Fruit fly (Drosophila melanogaster) whole organism, embryonic: ENCODE measurements around the gene Egfrap.

Experiments used
- Adf1 ChIP-seq: fragments of 200-800 bp; sonication (Bioruptor generic); IDR thresholded peaks from 2 replicates; pipeline ENCODE4 v1.3.6; 2022; ENCODE audit warnings: missing biosample characterization, missing genetic modification characterization
- Atf6 ChIP-seq: fragments of 200-800 bp; sonication (Bioruptor generic); IDR thresholded peaks from 2 replicates; pipeline ENCODE4 v1.3.6; 2022; ENCODE audit warnings: missing biosample characterization, missing genetic modification characterization
- Bgb ChIP-seq: fragments of 200-800 bp; sonication (Bioruptor generic); IDR thresholded peaks from 2 replicates; pipeline ENCODE4 v1.3.6; 2022; ENCODE audit warnings: missing biosample characterization, missing genetic modification characterization; ENCODE audit not compliant: partially characterized antibody
- CG13287 ChIP-seq: fragments of 200-800 bp; sonication (Bioruptor generic); IDR thresholded peaks from 2 replicates; pipeline ENCODE4 v1.3.6; 2022; ENCODE audit warnings: missing biosample characterization, missing genetic modification characterization; ENCODE audit not compliant: partially characterized antibody
- CG14441 ChIP-seq: fragments of 200-800 bp; sonication (Bioruptor generic); IDR thresholded peaks from 2 replicates; pipeline ENCODE4 v1.3.6; 2022; ENCODE audit warnings: missing biosample characterization, missing genetic modification characterization
- CG15269 ChIP-seq: fragments of 200-800 bp; sonication (Bioruptor generic); optimal IDR thresholded peaks from 2 replicates; lab custom pipeline; 2018; ENCODE audit warnings: missing biosample characterization, mild to moderate bottlenecking, missing genetic modification characterization, moderate library complexity
- CG17328 ChIP-seq: fragments of 200-800 bp; sonication (Bioruptor generic); IDR thresholded peaks from 2 replicates; pipeline ENCODE4 v1.3.6; 2022; ENCODE audit warnings: missing biosample characterization, missing genetic modification characterization
- CG18619 ChIP-seq: fragments of 200-800 bp; sonication (Bioruptor generic); optimal IDR thresholded peaks from 3 replicates; lab custom pipeline; 2017; ENCODE audit warnings: missing biosample characterization, mild to moderate bottlenecking, missing genetic modification characterization
- CG30020 ChIP-seq: fragments of 200-800 bp; optimal IDR thresholded peaks from 2 replicates; lab custom pipeline; 2019; ENCODE audit warnings: missing biosample characterization, mild to moderate bottlenecking, missing genetic modification characterization, moderate library complexity
- CG3163 ChIP-seq: fragments of 200-800 bp; sonication (Bioruptor generic); optimal IDR thresholded peaks from 3 replicates; lab custom pipeline; 2016; ENCODE audit warnings: missing biosample characterization, missing genetic modification characterization
- CG3281 ChIP-seq: fragments of 200-800 bp; sonication (Bioruptor generic); optimal IDR thresholded peaks from 3 replicates; lab custom pipeline; 2017; ENCODE audit warnings: missing biosample characterization, mild to moderate bottlenecking, missing genetic modification characterization
- CG34224 ChIP-seq: fragments of 200-800 bp; sonication (Bioruptor generic); IDR thresholded peaks from 3 replicates; pipeline ENCODE4 v1.3.6; 2022; ENCODE audit warnings: missing biosample characterization, missing genetic modification characterization; ENCODE audit not compliant: partially characterized antibody
- CG34422 ChIP-seq: fragments of 200-800 bp; sonication (Bioruptor generic); IDR thresholded peaks from 3 replicates; pipeline ENCODE4 v1.3.6; 2022; ENCODE audit warnings: missing biosample characterization, missing genetic modification characterization
- CG42726 ChIP-seq: fragments of 200-800 bp; sonication (Bioruptor generic); IDR thresholded peaks from 2 replicates; pipeline ENCODE4 v1.3.6; 2022; ENCODE audit warnings: missing biosample characterization, missing genetic modification characterization; ENCODE audit not compliant: partially characterized antibody
- CG5245 ChIP-seq: fragments of 200-800 bp; sonication (Bioruptor generic); optimal IDR thresholded peaks from 3 replicates; lab custom pipeline; 2016; ENCODE audit warnings: missing biosample characterization, missing genetic modification characterization
- CG6689 ChIP-seq: fragments of 200-800 bp; sonication (Bioruptor generic); IDR thresholded peaks from 2 replicates; pipeline ENCODE4 v1.3.6; 2022; ENCODE audit warnings: missing biosample characterization, missing genetic modification characterization
- CG7372 ChIP-seq: fragments of 200-800 bp; sonication (Bioruptor generic); IDR thresholded peaks from 2 replicates; pipeline ENCODE4 v1.3.6; 2022; ENCODE audit warnings: missing biosample characterization, missing genetic modification characterization
- Dbx ChIP-seq: fragments of 200-800 bp; sonication (Bioruptor generic); IDR thresholded peaks from 3 replicates; pipeline ENCODE4 v1.3.6; 2022; ENCODE audit warnings: missing biosample characterization, missing genetic modification characterization
- Deaf1 ChIP-seq: fragments of 200-800 bp; optimal IDR thresholded peaks from 3 replicates; lab custom pipeline; 2019; ENCODE audit warnings: missing biosample characterization, mild to moderate bottlenecking, missing genetic modification characterization, moderate library complexity
- Dref ChIP-seq: fragments of 200-800 bp; sonication (Bioruptor generic); IDR thresholded peaks from 2 replicates; pipeline ENCODE4 v1.3.6; 2022; ENCODE audit warnings: missing biosample characterization, missing genetic modification characterization
- Drgx ChIP-seq: fragments of 200-800 bp; sonication (Bioruptor generic); IDR thresholded peaks from 2 replicates; pipeline ENCODE4 v1.3.6; 2022; ENCODE audit warnings: missing biosample characterization, missing genetic modification characterization
- Gug ChIP-seq: fragments of 200-800 bp; sonication (Bioruptor generic); IDR thresholded peaks from 4 replicates; pipeline ENCODE4 v1.3.6; 2022; ENCODE audit warnings: missing biosample characterization, missing genetic modification characterization
- Jarid2 ChIP-seq: fragments of 200-800 bp; sonication (Bioruptor generic); optimal IDR thresholded peaks from 3 replicates; lab custom pipeline; 2017; ENCODE audit warnings: mild to moderate bottlenecking, missing biosample characterization, missing genetic modification reagents, missing genetic modification characterization
- Lpt ChIP-seq: fragments of >200 bp; optimal IDR thresholded peaks from 2 replicates; lab custom pipeline; 2018; ENCODE audit warnings: missing biosample characterization, missing genetic modification characterization
- Med ChIP-seq: fragments of 200-800 bp; sonication (Bioruptor generic); peaks from one replicate; lab custom pipeline; 2016; ENCODE audit warnings: missing biosample characterization, missing genetic modification characterization, mild to moderate bottlenecking, inconsistent platforms, moderate library complexity
- Nf-YA ChIP-seq: fragments of 200-800 bp; sonication (Bioruptor generic); IDR thresholded peaks from 2 replicates; pipeline ENCODE4 v1.3.6; 2022; ENCODE audit warnings: missing biosample characterization, missing genetic modification characterization
- Rfx ChIP-seq: fragments of 200-800 bp; sonication (Bioruptor generic); IDR thresholded peaks from 2 replicates; pipeline ENCODE4 v1.3.6; 2022; ENCODE audit warnings: missing biosample characterization, missing genetic modification characterization
- TFAM ChIP-seq: fragments of 200-800 bp; sonication (Bioruptor generic); optimal IDR thresholded peaks from 2 replicates; lab custom pipeline; 2017; ENCODE audit warnings: missing biosample characterization, missing genetic modification characterization, inconsistent platforms
- Tbp ChIP-seq: fragments of >200 bp; optimal IDR thresholded peaks from 2 replicates; lab custom pipeline; 2018; ENCODE audit warnings: missing biosample characterization, missing genetic modification characterization
- Trl ChIP-seq, 3 experiments: fragments of >200 bp in 2 of 3; fragments of 200-800 bp in 1 of 3; sonication (Bioruptor generic) in 1 of 3; optimal IDR thresholded peaks; 2 replicates in 1 of 3; 3 replicates in 2 of 3; lab custom pipeline; 2016 to 2017; ENCODE audit warnings: missing biosample characterization in 1 of 3, missing genetic modification characterization in 1 of 3
- ase ChIP-seq: fragments of 200-800 bp; sonication (Bioruptor generic); IDR thresholded peaks from 3 replicates; pipeline ENCODE4 v1.3.6; 2022; ENCODE audit warnings: missing biosample characterization, missing genetic modification characterization
- chinmo ChIP-seq: fragments of 200-800 bp; sonication (Bioruptor generic); IDR thresholded peaks from 4 replicates; pipeline ENCODE4 v1.3.6; 2022; ENCODE audit warnings: missing biosample characterization, missing genetic modification characterization; ENCODE audit not compliant: partially characterized antibody
- ci ChIP-seq: fragments of 200-800 bp; sonication (Bioruptor generic); IDR thresholded peaks from 3 replicates; pipeline ENCODE4 v1.3.6; 2022; ENCODE audit warnings: missing biosample characterization, missing genetic modification characterization
- crol ChIP-seq: fragments of 200-800 bp; sonication (Bioruptor generic); IDR thresholded peaks from 2 replicates; pipeline ENCODE4 v1.3.6; 2022; ENCODE audit warnings: missing biosample characterization, missing genetic modification characterization
- da ChIP-seq: fragments of 200-800 bp; sonication (Bioruptor generic); optimal IDR thresholded peaks from 2 replicates; lab custom pipeline; 2016; ENCODE audit warnings: missing biosample characterization, missing genetic modification characterization
- her ChIP-seq: fragments of 200-800 bp; sonication (Bioruptor generic); optimal IDR thresholded peaks from 2 replicates; lab custom pipeline; 2016; ENCODE audit warnings: missing biosample characterization, missing genetic modification characterization
- kay ChIP-seq: fragments of 200-800 bp; sonication (Bioruptor generic); optimal IDR thresholded peaks from 2 replicates; lab custom pipeline; 2016; ENCODE audit warnings: missing biosample characterization, missing genetic modification characterization
- onecut ChIP-seq: fragments of 200-800 bp; sonication (Bioruptor generic); IDR thresholded peaks from 2 replicates; pipeline ENCODE4 v1.3.6; 2022; ENCODE audit warnings: missing biosample characterization, missing genetic modification characterization
- rib ChIP-seq: fragments of 200-800 bp; sonication (Bioruptor generic); IDR thresholded peaks from 2 replicates; pipeline ENCODE4 v1.3.6; 2022; ENCODE audit warnings: missing biosample characterization, missing genetic modification characterization
- sima ChIP-seq: fragments of 200-800 bp; sonication (Bioruptor generic); optimal IDR thresholded peaks from 2 replicates; lab custom pipeline; 2016; ENCODE audit warnings: missing biosample characterization, missing genetic modification characterization
- sob ChIP-seq: fragments of 200-800 bp; sonication (Bioruptor generic); IDR thresholded peaks from 2 replicates; pipeline ENCODE4 v1.3.6; 2022; ENCODE audit warnings: missing biosample characterization, missing genetic modification characterization
- sr ChIP-seq: fragments of 200-800 bp; sonication (Bioruptor generic); IDR thresholded peaks from 3 replicates; pipeline ENCODE4 v1.3.6; 2022; ENCODE audit warnings: missing biosample characterization, missing genetic modification characterization
- unc-4 ChIP-seq: fragments of 200-800 bp; sonication (Bioruptor generic); IDR thresholded peaks from 2 replicates; pipeline ENCODE4 v1.3.6; 2022; ENCODE audit warnings: missing biosample characterization, missing genetic modification characterization; ENCODE audit not compliant: partially characterized antibody
- vvl ChIP-seq: fragments of 200-800 bp; sonication (Bioruptor generic); IDR thresholded peaks from 2 replicates; pipeline ENCODE4 v1.3.6; 2022; ENCODE audit warnings: missing biosample characterization, missing genetic modification characterization

Egfrap gene

DNA sequence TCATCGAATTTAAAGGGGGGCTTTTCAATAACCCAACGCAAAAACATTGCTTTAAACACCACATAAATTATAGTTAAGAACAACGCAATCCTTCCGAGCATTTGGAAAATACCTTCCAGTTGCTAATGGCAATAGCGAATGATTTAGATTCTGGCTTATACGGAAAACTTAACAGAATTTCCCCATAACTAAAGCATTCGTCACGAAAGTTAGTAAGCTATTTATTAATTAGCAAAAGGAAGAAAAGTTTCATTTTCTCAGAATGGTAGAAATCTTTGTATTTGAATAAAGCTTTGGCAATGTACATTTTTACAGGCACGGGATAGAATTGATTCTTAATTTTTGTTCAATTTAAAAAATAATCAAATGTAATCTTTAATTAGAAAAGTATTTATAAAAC is 46.5 kb downstream of the Egfrap start, which contains the start of gene CG32413:
CG32413 (minus strand) TSS at position 101 of the 400 bp plus-strand sequence.
- TF ChIP-seq her: no peak
- TF ChIP-seq Tbp (GFP tag; lab: Kevin White, UChicago): no peak
- TF ChIP-seq Gug (GFP tag; lab: Robert Waterston, UW): no peak
- no peak for TF ChIP-seq CG30020 (tag; lab: Kevin White, UChicago)
- TF ChIP-seq CG34224: no peak
- TF ChIP-seq CG6689 (GFP tag; lab: Robert Waterston, UW): no peak
- no peak for TF ChIP-seq Lpt

DNA sequence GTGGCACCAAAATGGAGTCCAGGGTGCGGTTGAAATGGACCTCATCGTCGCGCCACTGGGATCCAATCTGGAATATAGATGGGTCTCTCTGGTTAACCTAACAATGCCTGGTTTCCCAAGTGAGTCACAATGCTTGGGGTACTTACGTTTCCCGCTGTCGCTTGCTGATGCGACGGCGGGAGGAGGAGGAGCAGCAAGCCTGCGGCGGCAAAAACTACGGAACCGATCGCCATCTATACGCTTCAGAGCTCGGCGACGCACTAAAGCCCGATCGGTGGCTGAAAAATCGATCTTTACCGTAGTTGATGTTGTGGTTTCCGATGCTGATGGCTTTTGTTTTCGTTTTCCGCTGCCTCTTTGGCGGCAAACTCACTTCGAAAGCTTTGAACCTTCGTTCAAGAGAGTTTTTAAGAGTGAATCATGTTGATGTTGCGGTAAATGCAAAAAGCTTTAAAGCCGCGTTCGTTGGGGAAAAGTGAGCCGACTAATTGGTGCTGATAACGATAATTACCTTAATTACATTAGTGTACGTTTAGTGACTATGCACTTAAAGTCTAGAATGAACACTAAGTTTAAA is 48.2 kb downstream of the Egfrap start, which contains the start of gene QC:
QC (minus strand) TSS at position 268 of the 577 bp plus-strand sequence.
- TF ChIP-seq crol (GFP tag; lab: Robert Waterston, UW) (peak; percentile 79), Jarid2 (GFP tag; lab: Kevin White, UChicago) (peak; percentile 64), CG3163 (peak; percentile 92), Atf6 (GFP tag; lab: Robert Waterston, UW) (no peak), Bgb (GFP tag; lab: Robert Waterston, UW) (peak; percentile 15; the same call in 1 of the 2 replicates), Drgx (peak; percentile 29; the same call in 1 of the 2 replicates), vvl (GFP tag; lab: Robert Waterston, UW) (peak; percentile 45; the same call in 1 of the 2 replicates), Med (peak; percentile 43), chinmo (GFP tag; lab: Robert Waterston, UW) (peak; percentile 83; the same call in 2 of the 4 replicates), CG14441 (GFP tag; lab: Robert Waterston, UW) (no peak), CG15269 (tag; lab: Kevin White, UChicago) (no peak), da (GFP tag; lab: Kevin White, UChicago) (no peak), unc-4 (GFP tag; lab: Robert Waterston, UW) (0 out of 2 replicates have a peak, but pooled peaks have one; percentile 17), CG17328 (GFP tag; lab: Robert Waterston, UW) (no peak), onecut (GFP tag; lab: Robert Waterston, UW) (peak; percentile 84), CG34224 (no peak), ase (GFP tag; lab: Robert Waterston, UW) (0 out of 3 replicates have a peak, but pooled peaks have one; percentile 20), sob (GFP tag; lab: Robert Waterston, UW) (peak; percentile 35; the same call in 1 of the 2 replicates), sr (GFP tag; lab: Robert Waterston, UW) (0 out of 3 replicates have a peak, but pooled peaks have one; percentile 5), Dref (0 out of 2 replicates have a peak, but pooled peaks have one; percentile 28), kay (GFP tag; lab: Kevin White, UChicago) (peak; percentile 44), Trl (optimal IDR thresholded peaks at IDR 0.05; lab: Kevin White, UChicago) (peak in 1 of 2 experiments; percentile 25), Trl (GFP tag; optimal IDR thresholded peaks at IDR 0.05; lab: Kevin White, UChicago) (no peak), rib (GFP tag; lab: Robert Waterston, UW) (no peak), CG13287 (GFP tag; lab: Robert Waterston, UW) (peak; percentile 23; the same call in 1 of the 2 replicates), sima (GFP tag; lab: Kevin White, UChicago) (no peak), ci (peak; percentile 43; the same call in 1 of the 3 replicates), CG34422 (GFP tag; lab: Robert Waterston, UW) (peak; percentile 13; the same call in 1 of the 3 replicates), TFAM (GFP tag; lab: Kevin White, UChicago) (no peak), Nf-YA (peak; percentile 29; the same call in 1 of the 2 replicates), CG3281 (GFP tag; lab: Kevin White, UChicago) (no peak), CG5245 (GFP tag; lab: Kevin White, UChicago) (no peak), Rfx (GFP tag; lab: Robert Waterston, UW) (0 out of 2 replicates have a peak, but pooled peaks have one; percentile 11), Dbx (GFP tag; lab: Robert Waterston, UW) (0 out of 3 replicates have a peak, but pooled peaks have one; percentile 23), CG18619 (no peak), Adf1 (GFP tag; lab: Robert Waterston, UW) (peak; percentile 49), CG7372 (GFP tag; lab: Robert Waterston, UW) (no peak), Deaf1 (tag; lab: Kevin White, UChicago) (peak; percentile 91), CG42726 (GFP tag; lab: Robert Waterston, UW) (0 out of 2 replicates have a peak, but pooled peaks have one; percentile 9)
